Worm (Caenorhabditis elegans) whole organism, L3 larva: ENCODE measurements around the gene K09E2.1.

Experiments
- ama-1 ChIP-seq: fragments of 150-350 bp; optimal IDR thresholded peaks from 2 replicates; lab custom pipeline; 2018
- ceh-16 ChIP-seq: sonication (generic microtip); optimal IDR thresholded peaks from 2 replicates; lab custom pipeline; 2017; ENCODE audit warnings: missing biosample characterization, missing genetic modification characterization
- elt-2 ChIP-seq: sonication (generic microtip); optimal IDR thresholded peaks from 2 replicates; lab custom pipeline; 2016; ENCODE audit warnings: missing genetic modification reagents, mild to moderate bottlenecking, missing genetic modification characterization, missing compliant biosample characterization
- fkh-10 ChIP-seq: sonication (generic microtip); optimal IDR thresholded peaks from 2 replicates; lab custom pipeline; 2017; ENCODE audit warnings: missing biosample characterization, missing genetic modification reagents, missing genetic modification characterization
- lin-15B ChIP-seq: fragments of 150-350 bp; optimal IDR thresholded peaks from 2 replicates; lab custom pipeline; 2014; ENCODE audit warnings: missing biosample characterization, missing genetic modification characterization
- nfya-1 ChIP-seq: sonication (generic microtip); optimal IDR thresholded peaks from 2 replicates; lab custom pipeline; 2017; ENCODE audit warnings: missing genetic modification characterization, mild to moderate bottlenecking, missing compliant biosample characterization, antibody characterized with exemption, moderate library complexity; ENCODE audit not compliant: insufficient read depth
- nhr-11 ChIP-seq: fragments of 150-350 bp; optimal IDR thresholded peaks from 2 replicates; lab custom pipeline; 2014; ENCODE audit warnings: missing biosample characterization, missing genetic modification characterization
- nhr-76 ChIP-seq: fragments of 150-350 bp; sonication (generic microtip); optimal IDR thresholded peaks from 5 replicates; lab custom pipeline; 2014; ENCODE audit warnings: missing biosample characterization, missing genetic modification characterization
- nhr-77 ChIP-seq: fragments of 150-350 bp; optimal IDR thresholded peaks from 2 replicates; lab custom pipeline; 2014; ENCODE audit warnings: missing biosample characterization, missing genetic modification characterization
- pha-4 ChIP-seq: fragments of 150-350 bp; optimal IDR thresholded peaks from 2 replicates; lab custom pipeline; 2014; ENCODE audit warnings: missing biosample characterization, missing genetic modification reagents, missing genetic modification characterization
- pqm-1 ChIP-seq: fragments of 150-350 bp; optimal IDR thresholded peaks from 2 replicates; lab custom pipeline; 2017; ENCODE audit warnings: missing biosample characterization, missing genetic modification characterization, inconsistent platforms
- sea-2 ChIP-seq: fragments of 150-350 bp; sonication (generic microtip); optimal IDR thresholded peaks from 4 replicates; lab custom pipeline; 2014; ENCODE audit warnings: missing biosample characterization, missing genetic modification reagents, missing genetic modification characterization
- snpc-4 ChIP-seq: fragments of 150-350 bp; optimal IDR thresholded peaks from 2 replicates; lab custom pipeline; 2014; ENCODE audit warnings: missing biosample characterization, missing genetic modification characterization
- ztf-11 ChIP-seq: fragments of 150-350 bp; optimal IDR thresholded peaks from 2 replicates; lab custom pipeline; 2014; ENCODE audit warnings: missing biosample characterization, missing genetic modification characterization

DNA sequence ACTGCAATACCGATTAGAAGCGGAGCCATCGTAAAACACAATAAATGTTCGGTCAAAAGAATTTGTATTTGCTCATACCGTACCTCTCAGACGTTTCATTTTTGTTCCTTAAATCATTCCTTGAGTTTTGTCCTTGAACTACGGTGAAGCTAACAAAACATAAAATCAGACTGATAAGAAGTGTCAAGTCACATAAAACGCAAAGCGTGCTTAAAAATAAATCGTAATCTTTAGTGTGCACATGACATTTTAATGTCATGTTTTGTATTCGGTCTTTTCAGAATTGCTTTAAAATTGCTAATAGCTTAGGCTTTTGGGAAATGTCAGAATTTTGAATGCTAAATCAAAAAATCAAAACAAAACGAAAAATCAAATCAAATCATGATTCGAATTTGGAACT is 31.0 kb downstream of the K09E2.1 start:
- no peak for TF ChIP-seq nfya-1 (tag; lab: Kevin White, UChicago)
- TF ChIP-seq ceh-16 (tag; lab: Kevin White, UChicago): no peak
- TF ChIP-seq sea-2 (GFP tag; lab: Kevin White, UChicago): no peak
- TF ChIP-seq ama-1 (lab: Kevin White, UChicago): no peak
- peak; percentile 89 for TF ChIP-seq elt-2 (tag; lab: Kevin White, UChicago)
- no peak for TF ChIP-seq ztf-11 (tag; lab: Kevin White, UChicago)
- TF ChIP-seq fkh-10: no peak
- TF ChIP-seq nhr-76: no peak
- TF ChIP-seq nhr-11 (tag; lab: Kevin White, UChicago): no peak
- TF ChIP-seq nhr-77 (tag; lab: Kevin White, UChicago): no peak
- TF ChIP-seq pqm-1 (tag; lab: Kevin White, UChicago): peak; percentile 77
- peak; percentile 40 for TF ChIP-seq pha-4 (tag; lab: Kevin White, UChicago)
- TF ChIP-seq snpc-4 (tag; lab: Kevin White, UChicago): no peak
- no peak for TF ChIP-seq lin-15B
